Fruit fly (Drosophila melanogaster) Kc167 (cell line): ENCODE measurements around the gene CG12483.

Experiments used
- h ChIP-seq: fragments of >200 bp; optimal IDR thresholded peaks from 3 replicates; lab custom pipeline; 2018; ENCODE audit warnings: missing external identifiers
- insv ChIP-seq: fragments of >200 bp; optimal IDR thresholded peaks from 3 replicates; lab custom pipeline; 2018; ENCODE audit warnings: missing external identifiers
- ttk ChIP-seq: sonication (Bioruptor generic); optimal IDR thresholded peaks from 2 replicates; lab custom pipeline; 2017; ENCODE audit warnings: missing external identifiers

- TF ChIP-seq insv = no peak
- no peak for TF ChIP-seq ttk (lab: Kevin White, UChicago)
- TF ChIP-seq h (lab: Kevin White, UChicago) = no peak
Observed at dm6 chr3L:129311-129816, 31.2 kb upstream of the CG12483 start, which contains the start of gene Pdk1.
